Worm (Caenorhabditis elegans) whole organism, late embryonic: Measurements from ENCODE around the gene R03H10.6.

Source experiments
- ceh-2 ChIP-seq: sonication (generic microtip); optimal IDR thresholded peaks from 2 replicates; lab custom pipeline; 2016; ENCODE audit warnings: missing genotype, missing genetic modification characterization, missing compliant biosample characterization
- dmd-4 ChIP-seq: sonication (generic microtip); optimal IDR thresholded peaks from 2 replicates; lab custom pipeline; 2016; ENCODE audit warnings: borderline replicate concordance, missing genetic modification characterization, missing compliant biosample characterization
- elt-2 ChIP-seq: sonication (generic microtip); optimal IDR thresholded peaks from 2 replicates; lab custom pipeline; 2016; ENCODE audit warnings: missing genetic modification reagents, missing genetic modification characterization, missing compliant biosample characterization
- fax-1 ChIP-seq: sonication (generic microtip); optimal IDR thresholded peaks from 2 replicates; lab custom pipeline; 2016; ENCODE audit warnings: missing genotype, missing genetic modification characterization, missing compliant biosample characterization
- nfya-1 ChIP-seq: sonication (generic microtip); optimal IDR thresholded peaks from 2 replicates; lab custom pipeline; 2017; ENCODE audit warnings: missing genetic modification characterization, mild to moderate bottlenecking, missing compliant biosample characterization, antibody characterized with exemption, moderate library complexity
- pat-9 ChIP-seq: fragments of 200-800 bp; sonication (Bioruptor generic); optimal IDR thresholded peaks from 2 replicates; lab custom pipeline; 2018; ENCODE audit warnings: mild to moderate bottlenecking, missing genetic modification characterization, moderate library complexity, missing compliant biosample characterization
- pax-1 ChIP-seq: fragments of 150-350 bp; optimal IDR thresholded peaks from 2 replicates; lab custom pipeline; 2014; ENCODE audit warnings: missing biosample characterization, missing genetic modification characterization
- ztf-16 ChIP-seq: sonication (generic microtip); optimal IDR thresholded peaks from 2 replicates; lab custom pipeline; 2017; ENCODE audit warnings: missing genetic modification characterization, missing compliant biosample characterization

- no peak for TF ChIP-seq ztf-16 (tag; lab: Kevin White, UChicago)
- TF ChIP-seq pax-1 (tag; lab: Kevin White, UChicago) = no peak
- no peak for TF ChIP-seq fax-1
- no peak for TF ChIP-seq dmd-4 (tag; lab: Kevin White, UChicago)
- TF ChIP-seq nfya-1 (tag; lab: Kevin White, UChicago) = no peak
- TF ChIP-seq elt-2 (tag; lab: Kevin White, UChicago) = no peak
- TF ChIP-seq pat-9 = no peak
- no peak for TF ChIP-seq ceh-2 (tag; lab: Kevin White, UChicago)
These were observed 27.3 kb downstream of the R03H10.6 start, which contains the start of gene F56D3.1 for ce11 chrII:4146039-4146438.
